Fruit fly (Drosophila melanogaster): Measurements from ENCODE around the gene CG6565.

Gene CG6565

DNA sequence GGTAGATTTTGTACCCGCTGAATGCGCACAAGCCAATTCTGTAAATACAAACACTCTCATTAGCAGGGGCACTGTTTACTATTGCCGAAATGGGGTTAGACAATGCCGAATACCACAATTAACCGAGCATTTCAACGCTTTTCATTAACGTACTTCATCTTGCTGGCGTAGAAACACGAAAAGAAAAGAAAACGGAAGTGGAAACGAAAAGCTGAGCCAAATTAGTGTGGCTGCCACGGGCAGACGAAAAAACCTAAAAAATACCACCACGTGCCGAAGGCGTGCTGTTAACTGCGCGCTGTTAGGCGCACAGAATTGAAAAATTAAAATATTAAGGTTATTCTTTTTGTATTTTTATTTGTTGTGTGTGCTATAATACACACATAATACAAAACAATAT is 21.1 kb downstream of the CG6565 start, which contains the start of gene RpL24 (continued):
- peak; percentile 91 for TF ChIP-seq CG12104 (GFP tag; optimal IDR thresholded peaks at IDR 0.05)
- peak; percentile 67 for TF ChIP-seq zf30C (GFP tag; optimal IDR thresholded peaks at IDR 0.05)
- peak; percentile 98 for TF ChIP-seq Max (GFP tag; optimal IDR thresholded peaks at IDR 0.05)
- TF ChIP-seq Blimp-1 (GFP tag; optimal IDR thresholded peaks at IDR 0.05) = peak; percentile 67
- peak; percentile 50 for TF ChIP-seq HmgD (GFP tag; optimal IDR thresholded peaks at IDR 0.05)
- peak; percentile 91 for TF ChIP-seq CG4707 (GFP tag; optimal IDR thresholded peaks at IDR 0.05)
- TF ChIP-seq cad (GFP tag; optimal IDR thresholded peaks at IDR 0.05) = no peak
- TF ChIP-seq CG13894 (tag; optimal IDR thresholded peaks at IDR 0.05) = peak; percentile 85
- TF ChIP-seq CG15269 (tag; optimal IDR thresholded peaks at IDR 0.05) = peak; percentile 82
- TF ChIP-seq jigr1 (GFP tag; IDR thresholded peaks at IDR 0.05) = no peak
- no peak for TF ChIP-seq Lim3 (GFP tag; IDR thresholded peaks at IDR 0.05)
- peak; percentile 71 for TF ChIP-seq z (GFP tag; IDR thresholded peaks at IDR 0.05)
- peak; percentile 72 for TF ChIP-seq CG7928 (GFP tag; optimal IDR thresholded peaks at IDR 0.05)
- TF ChIP-seq da (GFP tag; optimal IDR thresholded peaks at IDR 0.05) = peak; percentile 80
- TF ChIP-seq CG9797 (GFP tag; optimal IDR thresholded peaks at IDR 0.05) = peak; percentile 90
- TF ChIP-seq ssp (GFP tag; IDR thresholded peaks at IDR 0.05) = peak; percentile 31; the same call in 1 of the 2 replicates
- TF ChIP-seq scrt (GFP tag; optimal IDR thresholded peaks at IDR 0.05) = peak; percentile 93
- peak; percentile 91 for TF ChIP-seq sens-2 (GFP tag; IDR thresholded peaks at IDR 0.05)
- TF ChIP-seq sima (GFP tag; optimal IDR thresholded peaks at IDR 0.05) = peak; percentile 90
- peak; percentile 83 for TF ChIP-seq CG13123 (GFP tag; optimal IDR thresholded peaks at IDR 0.05)
- peak; percentile 81 for TF ChIP-seq CG16863 (GFP tag; optimal IDR thresholded peaks at IDR 0.05)
- peak; percentile 88 for TF ChIP-seq gcm (GFP tag; optimal IDR thresholded peaks at IDR 0.05)
- peak; percentile 85 for TF ChIP-seq nerfin-1 (tag; optimal IDR thresholded peaks at IDR 0.05)
- TF ChIP-seq Sry-δ (GFP tag; optimal IDR thresholded peaks at IDR 0.05) = peak; percentile 55
- peak; percentile 77 for TF ChIP-seq CG12942 (GFP tag; optimal IDR thresholded peaks at IDR 0.05)
- TF ChIP-seq ro (GFP tag; IDR thresholded peaks at IDR 0.05) = peak; percentile 40; the same call in 1 of the 2 replicates
- TF ChIP-seq CG14667 (GFP tag; IDR thresholded peaks at IDR 0.05) = peak; percentile 24; the same call in 1 of the 2 replicates
- no peak for TF ChIP-seq CG15073 (GFP tag; optimal IDR thresholded peaks at IDR 0.05)
- no peak for TF ChIP-seq CG12769 (tag; optimal IDR thresholded peaks at IDR 0.05)
- peak; percentile 71 for TF ChIP-seq ERR (GFP tag; optimal IDR thresholded peaks at IDR 0.05)
- TF ChIP-seq dpn (GFP tag; optimal IDR thresholded peaks at IDR 0.05) = peak; percentile 80 to 92
- peak; percentile 87 for TF ChIP-seq H15 (GFP tag; IDR thresholded peaks at IDR 0.05)
- peak; percentile 99 for TF ChIP-seq ci (GFP tag; IDR thresholded peaks at IDR 0.05)
- peak; percentile 59 for TF ChIP-seq pum (GFP tag; optimal IDR thresholded peaks at IDR 0.05)
- peak; percentile 31; the same call in 1 of the 2 replicates for TF ChIP-seq Dref (GFP tag; IDR thresholded peaks at IDR 0.05)
- no peak for TF ChIP-seq HLH4C (GFP tag; IDR thresholded peaks at IDR 0.05; ENCODE audit: partially characterized antibody)
- TF ChIP-seq CG9727 (GFP tag; optimal IDR thresholded peaks at IDR 0.05) = peak; percentile 95
- peak; percentile 80 for TF ChIP-seq trem (tag; optimal IDR thresholded peaks at IDR 0.05)
- TF ChIP-seq CG2120 (GFP tag; optimal IDR thresholded peaks at IDR 0.05) = peak; percentile 73
- TF ChIP-seq Hmx (GFP tag; optimal IDR thresholded peaks at IDR 0.05) = peak; percentile 57
- TF ChIP-seq CG9609 (GFP tag; optimal IDR thresholded peaks at IDR 0.05) = peak; percentile 85
- TF ChIP-seq vvl (GFP tag; IDR thresholded peaks at IDR 0.05) = peak; percentile 96
- TF ChIP-seq CG17359 (tag; optimal IDR thresholded peaks at IDR 0.05) = peak; percentile 92
- peak; percentile 99 for TF ChIP-seq CG17186 (GFP tag; optimal IDR thresholded peaks at IDR 0.05)
- peak; percentile 80 for TF ChIP-seq CG4617 (GFP tag; optimal IDR thresholded peaks at IDR 0.05; ENCODE audit: borderline replicate concordance)
- peak; percentile 98 for TF ChIP-seq wek (GFP tag; optimal IDR thresholded peaks at IDR 0.05)
- TF ChIP-seq D19B (GFP tag; optimal IDR thresholded peaks at IDR 0.05) = peak; percentile 80
- peak; percentile 77 for TF ChIP-seq CG1647 (GFP tag; optimal IDR thresholded peaks at IDR 0.05)
- TF ChIP-seq onecut (GFP tag; IDR thresholded peaks at IDR 0.05) = peak; percentile 94
- peak; percentile 88 for TF ChIP-seq CG9876 (GFP tag; optimal IDR thresholded peaks at IDR 0.05)
- TF ChIP-seq Hr78 (GFP tag; optimal IDR thresholded peaks at IDR 0.05) = no peak
